Fruit fly (Drosophila melanogaster) whole organism, embryonic: Measurements from ENCODE around the gene CG3408.
A peak's percentile ranks its signal among the peaks of the same experiment; 100 is the strongest.

ENCODE experiments used
- Atf-2 ChIP-seq: fragments of 200-800 bp; sonication (Bioruptor generic); optimal IDR thresholded peaks from 2 replicates; lab custom pipeline; 2016; ENCODE audit warnings: missing biosample characterization, missing genetic modification characterization
- Atf6 ChIP-seq: fragments of 200-800 bp; sonication (Bioruptor generic); IDR thresholded peaks from 2 replicates; pipeline ENCODE4 v1.3.6; 2022; ENCODE audit warnings: missing biosample characterization, missing genetic modification characterization
- Bdp1 ChIP-seq: fragments of 200-800 bp; sonication (Bioruptor generic); optimal IDR thresholded peaks from 3 replicates; lab custom pipeline; 2016; ENCODE audit warnings: missing biosample characterization, missing genetic modification characterization
- CG10565 ChIP-seq: fragments of 200-800 bp; sonication (Bioruptor generic); optimal IDR thresholded peaks from 3 replicates; lab custom pipeline; 2016; ENCODE audit warnings: missing biosample characterization, mild to moderate bottlenecking, missing genetic modification characterization
- CG12299 ChIP-seq: fragments of 200-800 bp; sonication (Bioruptor generic); optimal IDR thresholded peaks from 2 replicates; lab custom pipeline; 2018; ENCODE audit warnings: missing biosample characterization, mild to moderate bottlenecking, missing genetic modification characterization
- CG12769 ChIP-seq: fragments of 200-800 bp; sonication (Bioruptor generic); optimal IDR thresholded peaks from 2 replicates; lab custom pipeline; 2019; ENCODE audit warnings: missing biosample characterization, mild to moderate bottlenecking, missing genetic modification characterization, moderate library complexity
- CG14710 ChIP-seq: fragments of 200-800 bp; sonication (Bioruptor generic); optimal IDR thresholded peaks from 3 replicates; lab custom pipeline; 2019; ENCODE audit warnings: missing biosample characterization, mild to moderate bottlenecking, missing genetic modification characterization, moderate library complexity
- CG15269 ChIP-seq: fragments of 200-800 bp; sonication (Bioruptor generic); optimal IDR thresholded peaks from 2 replicates; lab custom pipeline; 2018; ENCODE audit warnings: missing biosample characterization, mild to moderate bottlenecking, missing genetic modification characterization, moderate library complexity
- CG1647 ChIP-seq: fragments of 200-800 bp; sonication (Bioruptor generic); optimal IDR thresholded peaks from 3 replicates; lab custom pipeline; 2016; ENCODE audit warnings: missing biosample characterization, missing genetic modification characterization
- CG17186 ChIP-seq: fragments of 200-800 bp; sonication (Bioruptor generic); optimal IDR thresholded peaks from 3 replicates; lab custom pipeline; 2017; ENCODE audit warnings: missing biosample characterization, missing genetic modification reagents, missing genetic modification characterization
- CG17829 ChIP-seq: fragments of 200-800 bp; optimal IDR thresholded peaks from 2 replicates; lab custom pipeline; 2019; ENCODE audit warnings: missing biosample characterization, mild to moderate bottlenecking, missing genetic modification characterization, moderate library complexity
- CG2875 ChIP-seq: fragments of 200-800 bp; sonication (Bioruptor generic); optimal IDR thresholded peaks from 2 replicates; lab custom pipeline; 2017; ENCODE audit warnings: missing biosample characterization, mild to moderate bottlenecking, missing genetic modification characterization, missing genetic modification reagents
- CG31224 ChIP-seq: fragments of 200-800 bp; sonication (Bioruptor generic); IDR thresholded peaks from 2 replicates; pipeline ENCODE4 v1.3.6; 2022; ENCODE audit warnings: missing biosample characterization, missing genetic modification characterization
- CG3281 ChIP-seq: fragments of 200-800 bp; sonication (Bioruptor generic); optimal IDR thresholded peaks from 3 replicates; lab custom pipeline; 2017; ENCODE audit warnings: missing biosample characterization, mild to moderate bottlenecking, missing genetic modification characterization
- CG43689 ChIP-seq: fragments of 200-800 bp; sonication (Bioruptor generic); IDR thresholded peaks from 2 replicates; pipeline ENCODE4 v1.3.6; 2022; ENCODE audit warnings: missing biosample characterization, missing genetic modification characterization
- CG4617 ChIP-seq: fragments of 200-800 bp; sonication (Bioruptor generic); optimal IDR thresholded peaks from 3 replicates; lab custom pipeline; 2016; ENCODE audit warnings: missing biosample characterization, missing genetic modification characterization, borderline replicate concordance
- CG4730 ChIP-seq: fragments of 200-800 bp; sonication (Bioruptor generic); IDR thresholded peaks from 2 replicates; pipeline ENCODE4 v1.3.6; 2022; ENCODE audit warnings: missing biosample characterization, missing genetic modification characterization
- CG8478 ChIP-seq: fragments of >200 bp; optimal IDR thresholded peaks from 2 replicates; lab custom pipeline; 2018
- CG8924 ChIP-seq: fragments of 200-800 bp; optimal IDR thresholded peaks from 3 replicates; lab custom pipeline; 2019; ENCODE audit warnings: missing biosample characterization, mild to moderate bottlenecking, missing genetic modification characterization, moderate library complexity
- CTCF ChIP-seq: fragments of 200-800 bp; sonication (Bioruptor generic); optimal IDR thresholded peaks from 2 replicates; lab custom pipeline; 2017; ENCODE audit warnings: missing biosample characterization, mild to moderate bottlenecking, missing genetic modification characterization, moderate library complexity
- CrebB ChIP-seq: fragments of 200-800 bp; sonication (Bioruptor generic); optimal IDR thresholded peaks from 3 replicates; lab custom pipeline; 2018; ENCODE audit warnings: missing biosample characterization, mild to moderate bottlenecking, missing genetic modification characterization
- Dip2 ChIP-seq: fragments of 200-800 bp; sonication (Bioruptor generic); IDR thresholded peaks from 2 replicates; pipeline ENCODE4 v1.3.6; 2022; ENCODE audit warnings: missing biosample characterization, missing genetic modification characterization
- Eip74EF ChIP-seq, 2 experiments: fragments of 200-800 bp in 1 of 2; fragments of >200 bp in 1 of 2; sonication (Bioruptor generic) in 1 of 2; optimal IDR thresholded peaks; 2 replicates each; lab custom pipeline; 2017 to 2019; ENCODE audit warnings: missing biosample characterization in 2 of 2, missing genetic modification characterization in 2 of 2, mild to moderate bottlenecking in 1 of 2, moderate library complexity in 1 of 2
- Kr ChIP-seq: fragments of 200-800 bp; sonication (Bioruptor generic); optimal IDR thresholded peaks from 2 replicates; lab custom pipeline; 2017; ENCODE audit warnings: missing biosample characterization, mild to moderate bottlenecking, missing genetic modification characterization
- NC2β ChIP-seq: fragments of 200-800 bp; sonication (Bioruptor generic); optimal IDR thresholded peaks from 2 replicates; lab custom pipeline; 2016; ENCODE audit warnings: missing biosample characterization, missing genetic modification characterization
- NfI ChIP-seq: fragments of 200-800 bp; sonication (Bioruptor generic); optimal IDR thresholded peaks from 3 replicates; lab custom pipeline; 2018; ENCODE audit warnings: missing biosample characterization, mild to moderate bottlenecking, missing genetic modification characterization, moderate library complexity
- Six4 ChIP-seq: fragments of 200-800 bp; sonication (Bioruptor generic); optimal IDR thresholded peaks from 2 replicates; lab custom pipeline; 2016; ENCODE audit warnings: missing biosample characterization, missing genetic modification characterization
- Trl ChIP-seq, 3 experiments: fragments of >200 bp in 2 of 3; fragments of 200-800 bp in 1 of 3; sonication (Bioruptor generic) in 1 of 3; optimal IDR thresholded peaks; 2 replicates in 1 of 3; 3 replicates in 2 of 3; lab custom pipeline; 2016 to 2017; ENCODE audit warnings: missing biosample characterization in 1 of 3, missing genetic modification characterization in 1 of 3
- Vsx1 ChIP-seq: fragments of 200-800 bp; sonication (Bioruptor generic); optimal IDR thresholded peaks from 2 replicates; lab custom pipeline; 2017; ENCODE audit warnings: missing biosample characterization, mild to moderate bottlenecking, missing genetic modification characterization, missing genetic modification reagents
- al ChIP-seq: fragments of 200-800 bp; sonication (Bioruptor generic); IDR thresholded peaks from 2 replicates; pipeline ENCODE4 v1.3.6; 2022; ENCODE audit warnings: missing biosample characterization, missing genetic modification characterization
- chinmo ChIP-seq: fragments of 200-800 bp; sonication (Bioruptor generic); IDR thresholded peaks from 4 replicates; pipeline ENCODE4 v1.3.6; 2022; ENCODE audit warnings: missing biosample characterization, missing genetic modification characterization; ENCODE audit not compliant: partially characterized antibody
- dan ChIP-seq: fragments of 200-800 bp; sonication (Bioruptor generic); IDR thresholded peaks from 2 replicates; pipeline ENCODE4 v1.3.6; 2022; ENCODE audit warnings: missing biosample characterization, missing genetic modification characterization
- dati ChIP-seq: fragments of 200-800 bp; sonication (Bioruptor generic); IDR thresholded peaks from 2 replicates; pipeline ENCODE4 v1.3.6; 2022; ENCODE audit warnings: missing biosample characterization, missing genetic modification characterization
- esg ChIP-seq: fragments of 200-800 bp; sonication (Bioruptor generic); conservative IDR thresholded peaks from 2 replicates; pipeline ENCODE4 v1.3.6; 2022; ENCODE audit warnings: missing biosample characterization, missing genetic modification characterization
- hbn ChIP-seq: fragments of 200-800 bp; sonication (Bioruptor generic); IDR thresholded peaks from 2 replicates; pipeline ENCODE4 v1.3.6; 2022; ENCODE audit warnings: missing biosample characterization, missing genetic modification characterization; ENCODE audit not compliant: partially characterized antibody
- insv ChIP-seq, 2 experiments: fragments of 200-800 bp; sonication (Bioruptor generic); optimal IDR thresholded peaks; 3 replicates each; lab custom pipeline; 2016 to 2018; ENCODE audit warnings: missing biosample characterization in 2 of 2, missing genetic modification characterization in 2 of 2
- inv ChIP-seq: fragments of 200-800 bp; sonication (Bioruptor generic); IDR thresholded peaks from 2 replicates; pipeline ENCODE4 v1.3.6; 2022; ENCODE audit warnings: missing biosample characterization, missing genetic modification characterization; ENCODE audit not compliant: partially characterized antibody
- nerfin-2 ChIP-seq: fragments of 200-800 bp; sonication (Bioruptor generic); IDR thresholded peaks from 2 replicates; pipeline ENCODE4 v1.3.6; 2022; ENCODE audit warnings: missing biosample characterization, missing genetic modification characterization; ENCODE audit not compliant: partially characterized antibody
- org-1 ChIP-seq: fragments of 200-800 bp; sonication (Bioruptor generic); optimal IDR thresholded peaks from 2 replicates; lab custom pipeline; 2017; ENCODE audit warnings: missing biosample characterization, missing genetic modification characterization
- p53 ChIP-seq: fragments of 200-800 bp; sonication (Bioruptor generic); optimal IDR thresholded peaks from 2 replicates; lab custom pipeline; 2016; ENCODE audit warnings: missing biosample characterization, missing genetic modification characterization
- scrt ChIP-seq: fragments of 200-800 bp; sonication (Bioruptor generic); optimal IDR thresholded peaks from 2 replicates; lab custom pipeline; 2018; ENCODE audit warnings: missing biosample characterization, mild to moderate bottlenecking, missing genetic modification characterization, moderate library complexity
- sima ChIP-seq: fragments of 200-800 bp; sonication (Bioruptor generic); optimal IDR thresholded peaks from 2 replicates; lab custom pipeline; 2016; ENCODE audit warnings: missing biosample characterization, missing genetic modification characterization
- ssp ChIP-seq: fragments of 200-800 bp; sonication (Bioruptor generic); IDR thresholded peaks from 2 replicates; pipeline ENCODE4 v1.3.6; 2022; ENCODE audit warnings: missing biosample characterization, missing genetic modification characterization
- trh ChIP-seq: fragments of 200-800 bp; sonication (Bioruptor generic); optimal IDR thresholded peaks from 2 replicates; lab custom pipeline; 2016; ENCODE audit warnings: missing biosample characterization, missing genetic modification characterization
- unc-4 ChIP-seq: fragments of 200-800 bp; sonication (Bioruptor generic); IDR thresholded peaks from 2 replicates; pipeline ENCODE4 v1.3.6; 2022; ENCODE audit warnings: missing biosample characterization, missing genetic modification characterization; ENCODE audit not compliant: partially characterized antibody
- vvl ChIP-seq: fragments of 200-800 bp; sonication (Bioruptor generic); IDR thresholded peaks from 2 replicates; pipeline ENCODE4 v1.3.6; 2022; ENCODE audit warnings: missing biosample characterization, missing genetic modification characterization
- zen2 ChIP-seq: fragments of 200-800 bp; sonication (Bioruptor generic); IDR thresholded peaks from 3 replicates; pipeline ENCODE4 v1.3.6; 2022; ENCODE audit warnings: missing biosample characterization, missing genetic modification characterization; ENCODE audit not compliant: partially characterized antibody
- zf30C ChIP-seq: fragments of 200-800 bp; sonication (Bioruptor generic); optimal IDR thresholded peaks from 3 replicates; lab custom pipeline; 2018; ENCODE audit warnings: missing biosample characterization, mild to moderate bottlenecking, missing genetic modification characterization
- zfh1 ChIP-seq: fragments of 200-800 bp; sonication (Bioruptor generic); IDR thresholded peaks from 3 replicates; pipeline ENCODE4 v1.3.6; 2022; ENCODE audit warnings: missing biosample characterization, missing genetic modification characterization

CG3408 gene

dm6 chr3L:9487586-9487985 is 21.8 kb downstream of the CG3408 start, which contains the start of gene pall (continued):
- TF ChIP-seq CG4617 (GFP tag; lab: Kevin White, UChicago) (peak; percentile 77), scrt (GFP tag; lab: Kevin White, UChicago) (no peak), CG12299 (tag; lab: Kevin White, UChicago) (no peak), unc-4 (GFP tag; lab: Robert Waterston, UW) (peak; percentile 43; the same call in 1 of the 2 replicates), CG4730 (GFP tag; lab: Robert Waterston, UW) (no peak), CG8924 (peak; percentile 38), dati (GFP tag; lab: Robert Waterston, UW) (no peak), Dip2 (GFP tag; lab: Robert Waterston, UW) (no peak), esg (GFP tag; lab: Robert Waterston, UW) (no peak), CG10565 (GFP tag; lab: Kevin White, UChicago) (no peak), CG15269 (no peak), CG14710 (tag; lab: Kevin White, UChicago) (peak; percentile 32), CG17829 (peak; percentile 37), NfI (GFP tag; lab: Kevin White, UChicago) (no peak), CG1647 (GFP tag; lab: Kevin White, UChicago) (no peak)
- TF ChIP-seq, all 482 proteins: peak for 36

- TF ChIP-seq CrebB (tag; lab: Kevin White, UChicago) = peak; percentile 58
- peak; percentile 55 for TF ChIP-seq vvl (GFP tag; lab: Robert Waterston, UW)
- no peak for TF ChIP-seq scrt (GFP tag; lab: Kevin White, UChicago)
- TF ChIP-seq CG8478 = no peak
- peak; percentile 41; the same call in 1 of the 2 replicates for TF ChIP-seq inv (GFP tag; lab: Robert Waterston, UW)
- TF ChIP-seq insv (GFP tag; optimal IDR thresholded peaks at IDR 0.05; lab: Kevin White, UChicago) = peak in 1 of 2 experiments; percentile 37
- peak; percentile 46 for TF ChIP-seq CG1647 (GFP tag; lab: Kevin White, UChicago)
- 0 out of 4 replicates have a peak, but pooled peaks have one; percentile 7 for TF ChIP-seq chinmo (GFP tag; lab: Robert Waterston, UW)
- TF ChIP-seq dan (GFP tag; lab: Robert Waterston, UW) = no peak
- TF ChIP-seq sima (GFP tag; lab: Kevin White, UChicago) = no peak
- TF ChIP-seq CG12769 (tag; lab: Kevin White, UChicago) = no peak
- no peak for TF ChIP-seq Atf6 (GFP tag; lab: Robert Waterston, UW)
- no peak for TF ChIP-seq org-1
- TF ChIP-seq CTCF (GFP tag; lab: Kevin White, UChicago) = peak; percentile 59
- no peak for TF ChIP-seq Eip74EF (GFP tag; optimal IDR thresholded peaks at IDR 0.05; lab: Kevin White, UChicago)
- TF ChIP-seq zf30C = no peak
- TF ChIP-seq zen2 (GFP tag; lab: Robert Waterston, UW) = no peak
- TF ChIP-seq Six4 (GFP tag; lab: Kevin White, UChicago) = no peak
- no peak for TF ChIP-seq al (GFP tag; lab: Robert Waterston, UW)
- no peak for TF ChIP-seq Kr (GFP tag; lab: Kevin White, UChicago)
- peak; percentile 2 for TF ChIP-seq CG2875
- TF ChIP-seq Atf-2 (GFP tag; lab: Kevin White, UChicago) = peak; percentile 9
- no peak for TF ChIP-seq nerfin-2 (GFP tag; lab: Robert Waterston, UW)
- TF ChIP-seq hbn (GFP tag; lab: Robert Waterston, UW) = no peak
- peak; percentile 24 for TF ChIP-seq Bdp1 (GFP tag; lab: Kevin White, UChicago)
- TF ChIP-seq ssp (GFP tag; lab: Robert Waterston, UW) = no peak
- TF ChIP-seq Vsx1 = no peak
- peak; percentile 75 for TF ChIP-seq CG17186 (GFP tag; lab: Kevin White, UChicago)
- peak; percentile 55 for TF ChIP-seq p53 (GFP tag; lab: Kevin White, UChicago)
- TF ChIP-seq Trl (optimal IDR thresholded peaks at IDR 0.05; lab: Kevin White, UChicago) = no peak
- TF ChIP-seq Trl (GFP tag; optimal IDR thresholded peaks at IDR 0.05; lab: Kevin White, UChicago) = peak; percentile 66
- no peak for TF ChIP-seq zfh1 (GFP tag; lab: Robert Waterston, UW)
- peak; percentile 77 for TF ChIP-seq NC2β (GFP tag; lab: Kevin White, UChicago)
- TF ChIP-seq trh (GFP tag; lab: Kevin White, UChicago) = no peak
- peak; percentile 68 for TF ChIP-seq CG3281 (GFP tag; lab: Kevin White, UChicago)
- TF ChIP-seq CG31224 (GFP tag; lab: Robert Waterston, UW) = no peak
- no peak for TF ChIP-seq CG43689 (GFP tag; lab: Robert Waterston, UW)
These were observed 32.6 kb downstream of the CG3408 start, which contains the start of the genes Uch-L5 and Jarid2 for dm6 chr3L:9476829-9477228. TSS of gene Uch-L5 (minus strand) at chr3L:9476965. TSS of gene Jarid2 (plus strand) at chr3L:9477038.
